Worm (Caenorhabditis elegans): ENCODE data around the gene C14A4.6.

The C14A4.6 gene

ce11 chrII:10594758-10595157 lies at the start of gene C14A4.6:
Gene C14A4.6, minus strand, starts transcription at chrII:10594776.
- no peak for TF ChIP-seq scrt-1 (GFP tag; IDR thresholded peaks at IDR 0.05)
- no peak for TF ChIP-seq F13C5.2 (tag; optimal IDR thresholded peaks at IDR 0.05)
- no peak for TF ChIP-seq tra-4 (tag; optimal IDR thresholded peaks at IDR 0.05)

- no peak for TF ChIP-seq B0310.2 (tag; optimal IDR thresholded peaks at IDR 0.05)
- no peak for TF ChIP-seq tbx-11 (GFP tag; IDR thresholded peaks at IDR 0.05)
- TF ChIP-seq ets-7 (tag; optimal IDR thresholded peaks at IDR 0.05): no peak
- no peak for TF ChIP-seq flt-1 (GFP tag; IDR thresholded peaks at IDR 0.05)
- TF ChIP-seq ceh-13 (GFP tag; optimal IDR thresholded peaks at IDR 0.05): no peak
- no peak for TF ChIP-seq sea-1 (GFP tag; conservative IDR thresholded peaks at IDR 0.05)
- no peak for TF ChIP-seq aly-1 (tag; optimal IDR thresholded peaks at IDR 0.05)
- no peak for TF ChIP-seq hmg-4 (GFP tag; optimal IDR thresholded peaks at IDR 0.05)
- no peak for TF ChIP-seq tbx-37 (GFP tag; conservative IDR thresholded peaks at IDR 0.05)
- no peak for TF ChIP-seq pes-1 (GFP tag; IDR thresholded peaks at IDR 0.05)
- TF ChIP-seq tra-4 (tag; optimal IDR thresholded peaks at IDR 0.05): no peak
- no peak for TF ChIP-seq scrt-1 (GFP tag; IDR thresholded peaks at IDR 0.05)
- TF ChIP-seq ceh-36 (tag; optimal IDR thresholded peaks at IDR 0.05): no peak
- TF ChIP-seq hmbx-1 (tag; optimal IDR thresholded peaks at IDR 0.05): no peak
- TF ChIP-seq F13C5.2 (tag; optimal IDR thresholded peaks at IDR 0.05): no peak
- TF ChIP-seq ama-1 (optimal IDR thresholded peaks at IDR 0.05): no peak
- TF ChIP-seq hnd-1 (tag; optimal IDR thresholded peaks at IDR 0.05): no peak
These were observed 48.8 kb upstream of the C14A4.6 start, which contains the start of gene M28.4 for ce11 chrII:10643403-10643802. Gene M28.4, plus strand, starts transcription at chrII:10643703.

ce11 chrII:10639110-10639509 lies 44.5 kb upstream of the C14A4.6 start, which contains the start of gene M28.9:
Gene M28.9, plus strand, starts transcription at chrII:10639410.
- TF ChIP-seq tra-4 (tag; optimal IDR thresholded peaks at IDR 0.05) (no peak), ama-1 (optimal IDR thresholded peaks at IDR 0.05) (no peak), F13C5.2 (tag; optimal IDR thresholded peaks at IDR 0.05) (no peak), ets-7 (tag; optimal IDR thresholded peaks at IDR 0.05) (no peak)

- no peak for TF ChIP-seq flt-1 (GFP tag; IDR thresholded peaks at IDR 0.05)
- TF ChIP-seq pes-1 (GFP tag; IDR thresholded peaks at IDR 0.05): no peak
- no peak for TF ChIP-seq ama-1 (optimal IDR thresholded peaks at IDR 0.05)
- TF ChIP-seq aly-1 (tag; optimal IDR thresholded peaks at IDR 0.05): no peak
- no peak for TF ChIP-seq F13C5.2 (tag; optimal IDR thresholded peaks at IDR 0.05)
- no peak for TF ChIP-seq ceh-36 (tag; optimal IDR thresholded peaks at IDR 0.05)
- no peak for TF ChIP-seq sea-1 (GFP tag; conservative IDR thresholded peaks at IDR 0.05)
- no peak for TF ChIP-seq hmbx-1 (tag; optimal IDR thresholded peaks at IDR 0.05)
- TF ChIP-seq tbx-11 (GFP tag; IDR thresholded peaks at IDR 0.05): no peak
- no peak for TF ChIP-seq B0310.2 (tag; optimal IDR thresholded peaks at IDR 0.05)
- no peak for TF ChIP-seq hnd-1 (tag; optimal IDR thresholded peaks at IDR 0.05)
- TF ChIP-seq hmg-4 (GFP tag; optimal IDR thresholded peaks at IDR 0.05): no peak
- no peak for TF ChIP-seq ceh-13 (GFP tag; optimal IDR thresholded peaks at IDR 0.05)
- no peak for TF ChIP-seq ets-7 (tag; optimal IDR thresholded peaks at IDR 0.05)
- TF ChIP-seq tra-4 (tag; optimal IDR thresholded peaks at IDR 0.05): no peak
- no peak for TF ChIP-seq scrt-1 (GFP tag; IDR thresholded peaks at IDR 0.05)
- no peak for TF ChIP-seq tbx-37 (GFP tag; conservative IDR thresholded peaks at IDR 0.05)
These were observed 36.4 kb upstream of the C14A4.6 start for ce11 chrII:10630944-10631343.

ce11 chrII:10627963-10628362 lies 33.4 kb upstream of the C14A4.6 start, which contains the start of gene M28.8:
Gene M28.8, plus strand, starts transcription at chrII:10628263.
- TF ChIP-seq scrt-1 (GFP tag; IDR thresholded peaks at IDR 0.05): no peak
- TF ChIP-seq F13C5.2 (tag; optimal IDR thresholded peaks at IDR 0.05): no peak
- TF ChIP-seq tbx-37 (GFP tag; conservative IDR thresholded peaks at IDR 0.05): no peak
- TF ChIP-seq hmbx-1 (tag; optimal IDR thresholded peaks at IDR 0.05): no peak
- no peak for TF ChIP-seq ceh-36 (tag; optimal IDR thresholded peaks at IDR 0.05)

- no peak for TF ChIP-seq scrt-1 (GFP tag; IDR thresholded peaks at IDR 0.05)
- no peak for TF ChIP-seq ets-7 (tag; optimal IDR thresholded peaks at IDR 0.05)
- no peak for TF ChIP-seq flt-1 (GFP tag; IDR thresholded peaks at IDR 0.05)
- TF ChIP-seq sea-1 (GFP tag; conservative IDR thresholded peaks at IDR 0.05): no peak
- TF ChIP-seq ceh-13 (GFP tag; optimal IDR thresholded peaks at IDR 0.05): no peak
- TF ChIP-seq tbx-11 (GFP tag; IDR thresholded peaks at IDR 0.05): no peak
- TF ChIP-seq tra-4 (tag; optimal IDR thresholded peaks at IDR 0.05): no peak
- TF ChIP-seq hmbx-1 (tag; optimal IDR thresholded peaks at IDR 0.05): no peak
- no peak for TF ChIP-seq hnd-1 (tag; optimal IDR thresholded peaks at IDR 0.05)
- TF ChIP-seq ama-1 (optimal IDR thresholded peaks at IDR 0.05): no peak
- no peak for TF ChIP-seq B0310.2 (tag; optimal IDR thresholded peaks at IDR 0.05)
- TF ChIP-seq hmg-4 (GFP tag; optimal IDR thresholded peaks at IDR 0.05): no peak
These were observed 32.5 kb upstream of the C14A4.6 start for ce11 chrII:10627086-10627485.

ce11 chrII:10621965-10622364 lies 27.4 kb upstream of the C14A4.6 start, which contains the start of gene cutl-9:
Gene cutl-9, plus strand, starts transcription at chrII:10622265.
- TF ChIP-seq pes-1 (GFP tag; IDR thresholded peaks at IDR 0.05) (no peak), ets-7 (tag; optimal IDR thresholded peaks at IDR 0.05) (no peak), hmg-4 (GFP tag; optimal IDR thresholded peaks at IDR 0.05) (no peak), hnd-1 (tag; optimal IDR thresholded peaks at IDR 0.05) (no peak), sea-1 (GFP tag; conservative IDR thresholded peaks at IDR 0.05) (no peak), ama-1 (optimal IDR thresholded peaks at IDR 0.05) (no peak), tra-4 (tag; optimal IDR thresholded peaks at IDR 0.05) (no peak), ceh-13 (GFP tag; optimal IDR thresholded peaks at IDR 0.05) (no peak), scrt-1 (GFP tag; IDR thresholded peaks at IDR 0.05) (no peak), flt-1 (GFP tag; IDR thresholded peaks at IDR 0.05) (no peak), ceh-36 (tag; optimal IDR thresholded peaks at IDR 0.05) (no peak), aly-1 (tag; optimal IDR thresholded peaks at IDR 0.05) (no peak), F13C5.2 (tag; optimal IDR thresholded peaks at IDR 0.05) (no peak), B0310.2 (tag; optimal IDR thresholded peaks at IDR 0.05) (no peak), tbx-11 (GFP tag; IDR thresholded peaks at IDR 0.05) (no peak)

- no peak for TF ChIP-seq B0310.2 (tag; optimal IDR thresholded peaks at IDR 0.05)
- TF ChIP-seq hmbx-1 (tag; optimal IDR thresholded peaks at IDR 0.05): no peak
- no peak for TF ChIP-seq scrt-1 (GFP tag; IDR thresholded peaks at IDR 0.05)
- TF ChIP-seq ets-7 (tag; optimal IDR thresholded peaks at IDR 0.05): no peak
- TF ChIP-seq hnd-1 (tag; optimal IDR thresholded peaks at IDR 0.05): no peak
- TF ChIP-seq aly-1 (tag; optimal IDR thresholded peaks at IDR 0.05): no peak
These were observed 23.6 kb upstream of the C14A4.6 start, which contains the start of gene C14A4.13 for ce11 chrII:10618157-10618556. Gene C14A4.13, plus strand, starts transcription at chrII:10618457.

All from whole organism, early embryonic.